Worm (Caenorhabditis elegans): ENCODE results near the gene tbc-18.

Gene tbc-18

DNA sequence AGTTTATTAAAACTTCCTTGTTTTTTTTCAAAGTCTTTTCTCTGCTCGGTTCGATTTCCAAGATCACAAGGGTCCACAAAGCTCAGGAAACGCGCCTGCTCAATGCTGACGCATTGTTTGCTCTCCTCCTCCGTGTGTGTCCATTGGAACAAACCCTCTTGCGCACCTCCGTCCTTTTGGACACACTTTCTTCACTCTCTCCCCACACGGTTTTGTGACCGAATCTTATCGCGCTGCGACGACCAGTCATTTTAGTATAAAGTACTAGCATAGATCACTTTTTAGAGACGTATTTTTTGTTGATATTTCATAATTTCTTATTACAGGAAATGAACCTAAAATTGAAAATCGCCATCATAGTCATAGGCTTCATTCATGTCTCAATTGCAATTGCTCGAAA lies 10.1 kb upstream of the tbc-18 start (continued):
- TF ChIP-seq fax-1 (tag; optimal IDR thresholded peaks at IDR 0.05) (no peak), hlh-15 (tag; optimal IDR thresholded peaks at IDR 0.05) (no peak), T23F11.4 (GFP tag; optimal IDR thresholded peaks at IDR 0.05) (no peak), ceh-14 (tag; optimal IDR thresholded peaks at IDR 0.05) (no peak), nhr-11 (tag; optimal IDR thresholded peaks at IDR 0.05) (no peak), pat-9 (tag; optimal IDR thresholded peaks at IDR 0.05) (no peak)

DNA sequence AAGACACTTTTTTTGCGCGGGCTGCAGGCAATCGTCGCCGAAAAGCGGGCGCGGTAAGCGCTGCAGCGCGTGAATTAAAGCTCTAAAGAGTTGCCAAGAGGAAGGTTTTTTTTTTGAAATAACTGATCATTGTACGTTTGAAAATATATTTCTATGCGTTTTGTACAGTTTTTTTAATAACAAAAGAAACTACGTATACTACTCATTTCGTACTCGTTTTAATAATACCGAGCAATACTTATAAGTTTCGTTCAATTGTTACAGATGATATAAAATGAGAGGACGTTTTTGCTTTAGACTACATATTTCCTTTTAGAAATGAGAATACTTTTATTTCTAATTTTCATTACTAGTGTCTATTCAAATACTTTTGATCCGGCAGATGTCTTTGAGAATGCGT lies 6.5 kb upstream of the tbc-18 start, which contains the start of gene nep-15:
nep-15 (plus strand) TSS at position 301 of the 400 bp plus-strand sequence.
- no peak for TF ChIP-seq elt-2 (tag; optimal IDR thresholded peaks at IDR 0.05)

DNA sequence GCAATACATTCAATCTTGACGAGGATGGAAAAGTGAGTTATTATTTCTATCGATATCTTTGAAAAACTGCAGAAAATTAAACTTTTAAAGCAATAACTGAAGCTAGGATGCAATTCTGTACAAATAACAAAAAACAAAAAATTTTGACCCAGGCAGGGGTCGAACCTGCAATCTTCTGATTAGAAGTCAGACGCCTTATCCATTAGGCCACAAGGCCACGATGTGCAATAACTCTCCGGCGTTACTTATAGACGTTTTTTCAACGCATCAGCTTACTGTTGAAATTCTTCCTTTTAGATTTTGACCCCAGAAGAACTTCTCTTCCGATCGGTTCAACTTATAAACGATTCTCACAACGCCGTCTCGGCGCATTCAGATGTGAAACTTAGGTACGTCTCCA lies 3.3 kb downstream of the tbc-18 start:
- TF ChIP-seq ceh-18 (tag; optimal IDR thresholded peaks at IDR 0.05) (no peak), ceh-48 (tag; optimal IDR thresholded peaks at IDR 0.05) (no peak), eyg-1 (tag; optimal IDR thresholded peaks at IDR 0.05) (no peak), ceh-34 (tag; optimal IDR thresholded peaks at IDR 0.05) (no peak), T23F11.4 (GFP tag; optimal IDR thresholded peaks at IDR 0.05) (no peak), pqm-1 (tag; optimal IDR thresholded peaks at IDR 0.05) (no peak), K02D7.2 (tag; optimal IDR thresholded peaks at IDR 0.05) (no peak), ttx-3 (tag; optimal IDR thresholded peaks at IDR 0.05) (no peak), sox-4 (tag; optimal IDR thresholded peaks at IDR 0.05) (no peak), ceh-9 (tag; optimal IDR thresholded peaks at IDR 0.05) (no peak), tbx-7 (tag; optimal IDR thresholded peaks at IDR 0.05) (no peak), unc-55 (GFP tag; optimal IDR thresholded peaks at IDR 0.05) (no peak), ceh-14 (tag; optimal IDR thresholded peaks at IDR 0.05) (no peak), ceh-45 (GFP tag; IDR thresholded peaks at IDR 0.05) (no peak), ztf-16 (tag; optimal IDR thresholded peaks at IDR 0.05) (no peak), tbx-2 (tag; optimal IDR thresholded peaks at IDR 0.05) (no peak), elt-4 (tag; optimal IDR thresholded peaks at IDR 0.05) (no peak), pros-1 (tag; optimal IDR thresholded peaks at IDR 0.05) (no peak)

DNA sequence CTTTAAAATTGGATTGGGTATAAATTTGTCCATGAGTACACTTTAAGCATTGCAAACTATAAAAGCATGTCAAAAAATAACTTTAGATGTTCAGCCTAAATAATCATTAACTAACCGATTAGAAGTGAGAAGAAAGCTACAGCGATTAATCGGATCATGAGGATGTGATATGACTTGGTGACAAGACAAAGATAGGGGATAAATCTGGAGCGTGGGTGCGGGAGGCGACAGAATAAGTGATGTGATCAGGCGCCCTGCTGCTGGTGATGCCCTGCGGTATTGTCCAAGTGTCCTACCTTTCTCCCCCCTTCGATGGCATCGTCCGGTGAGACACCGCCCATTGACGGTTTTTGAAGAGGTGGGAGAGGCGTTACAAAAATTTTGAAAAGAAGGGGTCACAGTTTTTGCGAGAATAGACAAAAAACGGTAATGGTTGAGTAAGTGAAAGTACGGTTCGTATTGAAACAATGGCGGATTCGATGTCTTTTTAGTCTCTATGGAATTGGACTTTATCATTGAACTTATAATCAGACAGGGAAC lies 6.4 kb downstream of the tbc-18 start, which contains the start of gene F41D9.2:
F41D9.2 (minus strand) TSS at position 304 of the 540 bp plus-strand sequence.
- TF ChIP-seq sox-4 (tag; optimal IDR thresholded peaks at IDR 0.05) (no peak), ref-2 (tag; optimal IDR thresholded peaks at IDR 0.05) (peak; percentile 48), pha-2 (tag; optimal IDR thresholded peaks at IDR 0.05) (no peak), sox-2 (GFP tag; IDR thresholded peaks at IDR 0.05) (no peak), nfya-1 (tag; optimal IDR thresholded peaks at IDR 0.05) (no peak)

DNA sequence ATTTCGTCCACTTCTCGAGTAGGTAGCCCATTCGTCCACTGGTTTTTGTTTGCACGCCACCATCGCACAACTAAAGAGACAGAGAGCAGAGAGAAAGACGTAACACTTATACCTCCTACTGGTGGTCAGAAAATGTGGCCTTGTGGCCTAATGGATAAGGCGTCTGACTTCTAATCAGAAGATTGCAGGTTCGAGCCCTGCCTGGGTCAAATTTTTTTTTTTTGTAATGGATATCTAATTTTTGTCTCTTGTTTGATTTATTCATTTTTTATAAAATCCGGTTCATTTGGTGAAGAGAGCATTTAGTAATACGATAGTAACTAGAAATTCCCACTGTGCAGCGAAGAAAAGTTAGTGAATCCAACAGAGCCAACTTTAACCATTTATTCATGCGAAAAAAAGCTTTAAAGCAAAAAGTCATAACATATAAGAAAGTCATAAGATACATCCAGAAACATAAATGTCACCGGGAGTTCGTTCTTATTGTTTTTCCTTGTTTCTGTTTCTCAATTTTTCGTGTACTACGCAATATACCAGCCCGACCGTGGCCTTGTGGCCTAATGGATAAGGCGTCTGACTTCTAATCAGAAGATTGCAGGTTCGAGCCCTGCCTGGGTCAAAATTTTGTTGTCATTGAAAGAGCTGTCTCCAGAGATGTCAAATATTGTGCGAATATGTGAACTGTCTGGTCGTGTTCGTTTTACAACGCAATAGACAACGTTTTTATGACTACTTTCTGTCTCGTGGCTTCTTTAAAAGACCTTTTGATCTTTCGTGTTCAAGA lies 7.9 kb downstream of the tbc-18 start:
- no peak for TF ChIP-seq pax-1 (tag; optimal IDR thresholded peaks at IDR 0.05)
- peak; percentile 33 for TF ChIP-seq K02D7.2 (tag; optimal IDR thresholded peaks at IDR 0.05)
- peak; percentile 34 for TF ChIP-seq ceh-24 (tag; optimal IDR thresholded peaks at IDR 0.05)
- TF ChIP-seq pqm-1 (tag; optimal IDR thresholded peaks at IDR 0.05), result no peak
- no peak for TF ChIP-seq ceh-9 (tag; optimal IDR thresholded peaks at IDR 0.05)
- TF ChIP-seq ceh-31 (tag; optimal IDR thresholded peaks at IDR 0.05), result peak; percentile 63
- TF ChIP-seq lin-11 (tag; optimal IDR thresholded peaks at IDR 0.05), result peak; percentile 67
- TF ChIP-seq fax-1 (tag; optimal IDR thresholded peaks at IDR 0.05), result peak; percentile 64
- TF ChIP-seq pat-9 (tag; optimal IDR thresholded peaks at IDR 0.05), result peak; percentile 68
- TF ChIP-seq T23F11.4 (GFP tag; optimal IDR thresholded peaks at IDR 0.05), result peak; percentile 46
- peak; percentile 70 for TF ChIP-seq ref-2 (tag; optimal IDR thresholded peaks at IDR 0.05)
- TF ChIP-seq pha-4 (tag; optimal IDR thresholded peaks at IDR 0.05), result no peak
- TF ChIP-seq ttx-3 (tag; optimal IDR thresholded peaks at IDR 0.05), result peak; percentile 77
- peak; percentile 74 for TF ChIP-seq nhr-232 (tag; optimal IDR thresholded peaks at IDR 0.05)
- TF ChIP-seq che-1 (tag; optimal IDR thresholded peaks at IDR 0.05), result peak; percentile 77
- TF ChIP-seq npax-4 (tag; optimal IDR thresholded peaks at IDR 0.05), result peak; percentile 25
- no peak for TF ChIP-seq pros-1 (tag; optimal IDR thresholded peaks at IDR 0.05)
- no peak for TF ChIP-seq F13H6.1 (tag; optimal IDR thresholded peaks at IDR 0.05)
- no peak for TF ChIP-seq mec-3 (tag; optimal IDR thresholded peaks at IDR 0.05; ENCODE audit: borderline replicate concordance)
- TF ChIP-seq ceh-19 (GFP tag; optimal IDR thresholded peaks at IDR 0.05), result peak; percentile 35
- no peak for TF ChIP-seq ama-1 (optimal IDR thresholded peaks at IDR 0.05)
- TF ChIP-seq madf-2 (tag; optimal IDR thresholded peaks at IDR 0.05), result peak; percentile 57
- TF ChIP-seq sox-2 (GFP tag; IDR thresholded peaks at IDR 0.05), result peak; percentile 65; the same call in 1 of the 2 replicates
- TF ChIP-seq fkh-6 (tag; optimal IDR thresholded peaks at IDR 0.05), result peak; percentile 30
- peak; percentile 72 for TF ChIP-seq ceh-34 (tag; optimal IDR thresholded peaks at IDR 0.05)
- TF ChIP-seq hlh-15 (tag; optimal IDR thresholded peaks at IDR 0.05), result peak; percentile 4
- TF ChIP-seq ceh-45 (GFP tag; IDR thresholded peaks at IDR 0.05), result no peak
- TF ChIP-seq unc-42 (tag; optimal IDR thresholded peaks at IDR 0.05), result peak; percentile 39
